Worm (Caenorhabditis elegans) whole organism, L1 larva: ENCODE measurements around the gene R03G8.6.
A peak's percentile ranks its signal among the peaks of the same experiment; 100 is the strongest.

Experiments used
- C04F5.9 ChIP-seq: sonication (generic microtip); optimal IDR thresholded peaks from 2 replicates; lab custom pipeline; 2016; ENCODE audit warnings: missing genetic modification characterization, missing compliant biosample characterization
- F16B12.6 ChIP-seq: fragments of 150-350 bp; optimal IDR thresholded peaks from 2 replicates; lab custom pipeline; 2014; ENCODE audit warnings: missing biosample characterization, missing genetic modification characterization
- aha-1 ChIP-seq: fragments of 150-350 bp; optimal IDR thresholded peaks from 2 replicates; lab custom pipeline; 2014; ENCODE audit warnings: missing biosample characterization, missing genetic modification characterization
- alr-1 ChIP-seq: fragments of 200-800 bp; sonication (Bioruptor generic); optimal IDR thresholded peaks from 2 replicates; lab custom pipeline; 2018; ENCODE audit warnings: borderline replicate concordance, mild to moderate bottlenecking, missing genetic modification characterization, missing compliant biosample characterization
- aly-2 ChIP-seq: fragments of 150-350 bp; optimal IDR thresholded peaks from 2 replicates; lab custom pipeline; 2014; ENCODE audit warnings: missing biosample characterization, missing genetic modification characterization
- ama-1 ChIP-seq: fragments of 150-350 bp; optimal IDR thresholded peaks from 2 replicates; lab custom pipeline; 2014
- blmp-1 ChIP-seq: fragments of 150-350 bp; optimal IDR thresholded peaks from 2 replicates; lab custom pipeline; 2014; ENCODE audit warnings: missing biosample characterization, missing genetic modification characterization
- ceh-63 ChIP-seq: fragments of 200-800 bp; sonication (Bioruptor generic); optimal IDR thresholded peaks from 2 replicates; lab custom pipeline; 2018; ENCODE audit warnings: mild to moderate bottlenecking, missing genetic modification characterization, missing compliant biosample characterization
- ceh-8 ChIP-seq: fragments of 200-800 bp; sonication (Bioruptor generic); optimal IDR thresholded peaks from 2 replicates; lab custom pipeline; 2018; ENCODE audit warnings: mild to moderate bottlenecking, missing genetic modification characterization, moderate library complexity, missing compliant biosample characterization
- ceh-88 ChIP-seq: fragments of 200-800 bp; sonication (Bioruptor generic); IDR thresholded peaks from 2 replicates; pipeline ENCODE4 v1.3.6; 2022; ENCODE audit warnings: missing genetic modification characterization, missing compliant biosample characterization
- ceh-90 ChIP-seq: sonication (generic microtip); optimal IDR thresholded peaks from 2 replicates; lab custom pipeline; 2016; ENCODE audit warnings: missing genetic modification characterization, missing compliant biosample characterization
- efl-1 ChIP-seq, 4 experiments: fragments of 150-350 bp; optimal IDR thresholded peaks in 3 of 4; peaks in 1 of 4; 1 replicate in 1 of 4; 2 replicates in 3 of 4; lab custom pipeline; 2014; ENCODE audit warnings: missing biosample characterization in 2 of 4, missing genetic modification characterization in 2 of 4, missing genetic modification reagents in 2 of 4
- egl-13 ChIP-seq: sonication (generic microtip); optimal IDR thresholded peaks from 2 replicates; lab custom pipeline; 2016; ENCODE audit warnings: missing genotype, missing genetic modification reagents, missing genetic modification characterization, missing compliant biosample characterization
- egl-27 ChIP-seq, 2 experiments: fragments of 150-350 bp in 1 of 2; sonication (generic microtip); optimal IDR thresholded peaks; 3 replicates each; lab custom pipeline; 2017 to 2018; ENCODE audit warnings: missing biosample characterization in 2 of 2, missing genetic modification characterization in 2 of 2, missing genetic modification reagents in 2 of 2
- elt-2 ChIP-seq: sonication (generic microtip); optimal IDR thresholded peaks from 2 replicates; lab custom pipeline; 2016; ENCODE audit warnings: missing genetic modification characterization, mild to moderate bottlenecking, inconsistent platforms, missing compliant biosample characterization, missing genetic modification reagents
- fos-1 ChIP-seq: fragments of 150-350 bp; optimal IDR thresholded peaks from 2 replicates; lab custom pipeline; 2014; ENCODE audit warnings: missing biosample characterization, missing genetic modification characterization
- hpl-2 ChIP-seq: fragments of 150-350 bp; optimal IDR thresholded peaks from 2 replicates; lab custom pipeline; 2014; ENCODE audit warnings: missing biosample characterization, missing genetic modification reagents, missing genetic modification characterization
- irx-1 ChIP-seq: sonication (generic microtip); optimal IDR thresholded peaks from 2 replicates; lab custom pipeline; 2016; ENCODE audit warnings: missing genetic modification characterization, missing compliant biosample characterization
- isw-1 ChIP-seq: fragments of 200-800 bp; sonication (Bioruptor generic); IDR thresholded peaks from 2 replicates; pipeline ENCODE4 v1.3.6; 2022; ENCODE audit warnings: missing genetic modification characterization, missing compliant biosample characterization
- lin-13 ChIP-seq: fragments of 150-350 bp; optimal IDR thresholded peaks from 2 replicates; lab custom pipeline; 2014; ENCODE audit warnings: missing biosample characterization, missing genetic modification reagents, missing genetic modification characterization
- lin-14 ChIP-seq: fragments of 200-800 bp; sonication (Bioruptor generic); optimal IDR thresholded peaks from 2 replicates; lab custom pipeline; 2018; ENCODE audit warnings: mild to moderate bottlenecking, missing genetic modification characterization, moderate library complexity, missing compliant biosample characterization
- lin-15B ChIP-seq: fragments of 150-350 bp; sonication (generic microtip); optimal IDR thresholded peaks from 3 replicates; lab custom pipeline; 2014; ENCODE audit warnings: missing biosample characterization, missing genetic modification characterization
- mab-9 ChIP-seq: fragments of 200-800 bp; sonication (Bioruptor generic); IDR thresholded peaks from 2 replicates; pipeline ENCODE4 v1.3.6; 2022; ENCODE audit warnings: missing genetic modification reagents, missing genetic modification characterization, missing compliant biosample characterization
- mef-2 ChIP-seq: fragments of 150-350 bp; optimal IDR thresholded peaks from 2 replicates; lab custom pipeline; 2014; ENCODE audit warnings: missing biosample characterization, missing genetic modification characterization
- mep-1 ChIP-seq: fragments of 150-350 bp; optimal IDR thresholded peaks from 2 replicates; lab custom pipeline; 2014; ENCODE audit warnings: missing biosample characterization, missing genetic modification characterization
- nhr-11 ChIP-seq: fragments of 150-350 bp; optimal IDR thresholded peaks from 2 replicates; lab custom pipeline; 2014; ENCODE audit warnings: missing biosample characterization, missing genetic modification characterization
- nhr-237 ChIP-seq: fragments of 150-350 bp; optimal IDR thresholded peaks from 2 replicates; lab custom pipeline; 2014; ENCODE audit warnings: missing biosample characterization, missing genetic modification characterization
- nhr-47 ChIP-seq: sonication (generic microtip); optimal IDR thresholded peaks from 2 replicates; lab custom pipeline; 2016; ENCODE audit warnings: mild to moderate bottlenecking, missing genetic modification characterization, moderate library complexity, missing compliant biosample characterization
- nhr-71 ChIP-seq: sonication (generic microtip); optimal IDR thresholded peaks from 2 replicates; lab custom pipeline; 2016; ENCODE audit warnings: mild to moderate bottlenecking, missing genetic modification characterization, moderate library complexity, missing compliant biosample characterization
- nhr-76 ChIP-seq: sonication (generic microtip); optimal IDR thresholded peaks from 2 replicates; lab custom pipeline; 2017; ENCODE audit warnings: missing biosample characterization, missing genetic modification characterization
- nhr-77 ChIP-seq: fragments of 150-350 bp; optimal IDR thresholded peaks from 2 replicates; lab custom pipeline; 2014; ENCODE audit warnings: missing biosample characterization, missing genetic modification characterization
- nhr-84 ChIP-seq: sonication (generic microtip); optimal IDR thresholded peaks from 2 replicates; lab custom pipeline; 2017; ENCODE audit warnings: missing biosample characterization, missing genetic modification characterization
- nhr-85 ChIP-seq: sonication (generic microtip); peaks from one replicate; lab custom pipeline; 2016; ENCODE audit warnings: missing genetic modification characterization, inconsistent platforms, missing compliant biosample characterization
- pag-3 ChIP-seq: sonication (generic microtip); optimal IDR thresholded peaks from 2 replicates; lab custom pipeline; 2017; ENCODE audit warnings: missing genetic modification characterization, mild to moderate bottlenecking, missing compliant biosample characterization, antibody characterized with exemption, borderline replicate concordance; ENCODE audit not compliant: insufficient read depth
- pax-3 ChIP-seq: fragments of 200-800 bp; sonication (Bioruptor generic); optimal IDR thresholded peaks from 2 replicates; lab custom pipeline; 2018; ENCODE audit warnings: mild to moderate bottlenecking, missing genetic modification characterization, moderate library complexity, missing compliant biosample characterization
- pqm-1 ChIP-seq: sonication (generic microtip); optimal IDR thresholded peaks from 3 replicates; lab custom pipeline; 2017; ENCODE audit warnings: missing biosample characterization, missing genetic modification characterization
- snpc-4 ChIP-seq: fragments of 150-350 bp; optimal IDR thresholded peaks from 2 replicates; lab custom pipeline; 2014; ENCODE audit warnings: missing biosample characterization, missing genetic modification characterization
- snu-23 ChIP-seq: sonication (generic microtip); optimal IDR thresholded peaks from 2 replicates; lab custom pipeline; 2016; ENCODE audit warnings: missing genetic modification characterization, missing compliant biosample characterization
- swsn-7 ChIP-seq: sonication (generic microtip); optimal IDR thresholded peaks from 2 replicates; lab custom pipeline; 2016; ENCODE audit warnings: missing genetic modification characterization, missing compliant biosample characterization
- unc-30 ChIP-seq: sonication (generic microtip); optimal IDR thresholded peaks from 2 replicates; lab custom pipeline; 2017; ENCODE audit warnings: missing biosample characterization, missing genetic modification characterization
- unc-62 ChIP-seq: fragments of 150-350 bp; optimal IDR thresholded peaks from 2 replicates; lab custom pipeline; 2014; ENCODE audit warnings: missing biosample characterization, missing genetic modification reagents, missing genetic modification characterization
- unc-86 ChIP-seq: sonication (generic microtip); optimal IDR thresholded peaks from 2 replicates; lab custom pipeline; 2016; ENCODE audit warnings: missing genetic modification characterization, missing compliant biosample characterization
- unc-98 ChIP-seq: fragments of 200-800 bp; sonication (Bioruptor generic); IDR thresholded peaks from 2 replicates; pipeline ENCODE4 v1.3.6; 2022; ENCODE audit warnings: missing genetic modification characterization, missing compliant biosample characterization
- vab-15 ChIP-seq: sonication (generic microtip); optimal IDR thresholded peaks from 2 replicates; lab custom pipeline; 2017; ENCODE audit warnings: missing genotype, mild to moderate bottlenecking, missing genetic modification characterization, missing compliant biosample characterization
- xbp-1 ChIP-seq: sonication (generic microtip); optimal IDR thresholded peaks from 2 replicates; lab custom pipeline; 2016; ENCODE audit warnings: missing genetic modification characterization, missing compliant biosample characterization
- zip-4 ChIP-seq: fragments of 200-800 bp; sonication (Bioruptor generic); optimal IDR thresholded peaks from 2 replicates; lab custom pipeline; 2018; ENCODE audit warnings: mild to moderate bottlenecking, missing genetic modification characterization, moderate library complexity, missing compliant biosample characterization
- ztf-4 ChIP-seq: fragments of 150-350 bp; optimal IDR thresholded peaks from 2 replicates; lab custom pipeline; 2014; ENCODE audit warnings: missing biosample characterization, missing genetic modification characterization

R03G8.6 gene

ce11 chrX:13104966-13105365, 4.7 kb upstream of the R03G8.6 start, which contains the start of gene F17H10.1 (continued):
- TF ChIP-seq mep-1 (peak; percentile 86), blmp-1 (tag; lab: Kevin White, UChicago) (peak; percentile 97), ceh-90 (peak; percentile 31), pqm-1 (tag; lab: Kevin White, UChicago) (no peak), ceh-63 (GFP tag; lab: Kevin White, UChicago) (no peak), lin-15B (tag; lab: Kevin White, UChicago) (no peak), nhr-85 (tag; lab: Kevin White, UChicago) (peak; percentile 90), lin-13 (GFP tag; lab: Kevin White, UChicago) (peak; percentile 67), xbp-1 (tag; lab: Kevin White, UChicago) (peak; percentile 46), unc-30 (tag; lab: Kevin White, UChicago) (no peak), ceh-88 (GFP tag; lab: Robert Waterston, UW) (0 out of 2 replicates have a peak, but pooled peaks have one; percentile 18), alr-1 (tag; lab: Kevin White, UChicago) (no peak), nhr-84 (tag; lab: Kevin White, UChicago) (no peak), mab-9 (GFP tag; lab: Robert Waterston, UW) (no peak), elt-2 (peak; percentile 90), isw-1 (no peak), egl-13 (tag; lab: Kevin White, UChicago) (no peak), nhr-11 (tag; lab: Kevin White, UChicago) (no peak), efl-1 (optimal IDR thresholded peaks at IDR 0.05; lab: Kevin White, UChicago) (peak in 1 of 2 experiments; percentile 18), efl-1 (GFP tag; optimal IDR thresholded peaks at IDR 0.05 in 1 of 2; lab: Kevin White, UChicago) (peak; percentile 17 to 89), unc-86 (no peak), lin-14 (peak; percentile 95), pag-3 (peak; percentile 28), nhr-237 (tag; lab: Kevin White, UChicago) (no peak), snpc-4 (peak; percentile 3), snu-23 (GFP tag; lab: Kevin White, UChicago) (peak; percentile 90), aly-2 (no peak), fos-1 (tag; lab: Kevin White, UChicago) (no peak), swsn-7 (peak; percentile 58), hpl-2 (GFP tag; lab: Kevin White, UChicago) (no peak), ama-1 (lab: Kevin White, UChicago) (no peak), mef-2 (tag; lab: Kevin White, UChicago) (no peak), pax-3 (peak; percentile 19), F16B12.6 (no peak), egl-27 (tag; optimal IDR thresholded peaks at IDR 0.05; lab: Kevin White, UChicago) (no peak), unc-98 (GFP tag; lab: Robert Waterston, UW) (no peak), unc-62 (no peak), aha-1 (tag; lab: Kevin White, UChicago) (no peak), C04F5.9 (tag; lab: Kevin White, UChicago) (no peak), nhr-76 (tag; lab: Kevin White, UChicago) (no peak), nhr-77 (tag; lab: Kevin White, UChicago) (no peak), vab-15 (tag; lab: Kevin White, UChicago) (no peak), ztf-4 (tag; lab: Kevin White, UChicago) (peak; percentile 38), ceh-8 (GFP tag; lab: Kevin White, UChicago) (no peak), zip-4 (no peak), nhr-71 (peak; percentile 92), irx-1 (peak; percentile 33), nhr-47 (tag; lab: Kevin White, UChicago) (no peak)
